Fruit fly (Drosophila melanogaster) whole organism, embryonic: ENCODE data around the gene CG43319.

Experiments used
- Bdp1 ChIP-seq: fragments of 200-800 bp; sonication (Bioruptor generic); optimal IDR thresholded peaks from 3 replicates; lab custom pipeline; 2016; ENCODE audit warnings: missing biosample characterization, missing genetic modification characterization
- Bteb2 ChIP-seq: fragments of 200-800 bp; sonication (Bioruptor generic); optimal IDR thresholded peaks from 2 replicates; lab custom pipeline; 2016; ENCODE audit warnings: missing biosample characterization, missing genetic modification characterization
- CG10274 ChIP-seq: fragments of 200-800 bp; sonication (Bioruptor generic); optimal IDR thresholded peaks from 3 replicates; lab custom pipeline; 2017; ENCODE audit warnings: missing biosample characterization, mild to moderate bottlenecking, missing genetic modification characterization
- CG10321 ChIP-seq: fragments of 200-800 bp; sonication (Bioruptor generic); IDR thresholded peaks from 2 replicates; pipeline ENCODE4 v1.3.6; 2022; ENCODE audit warnings: missing biosample characterization, missing genetic modification characterization
- CG10366 ChIP-seq: fragments of 200-800 bp; sonication (Bioruptor generic); IDR thresholded peaks from 2 replicates; pipeline ENCODE4 v1.3.6; 2022; ENCODE audit warnings: missing biosample characterization, missing genetic modification characterization
- CG10431 ChIP-seq: fragments of 200-800 bp; sonication (Bioruptor generic); optimal IDR thresholded peaks from 3 replicates; lab custom pipeline; 2018; ENCODE audit warnings: missing biosample characterization, mild to moderate bottlenecking, missing genetic modification characterization
- CG10959 ChIP-seq: fragments of 200-800 bp; sonication (Bioruptor generic); IDR thresholded peaks from 2 replicates; pipeline ENCODE4 v1.3.6; 2022; ENCODE audit warnings: missing biosample characterization, missing genetic modification characterization
- CG11723 ChIP-seq: fragments of 200-800 bp; sonication (Bioruptor generic); optimal IDR thresholded peaks from 2 replicates; lab custom pipeline; 2017; ENCODE audit warnings: missing biosample characterization, mild to moderate bottlenecking, missing genetic modification characterization
- CG13424 ChIP-seq: fragments of 200-800 bp; sonication (Bioruptor generic); optimal IDR thresholded peaks from 2 replicates; lab custom pipeline; 2019; ENCODE audit warnings: missing biosample characterization, mild to moderate bottlenecking, missing genetic modification characterization, moderate library complexity
- CG14667 ChIP-seq: fragments of 200-800 bp; sonication (Bioruptor generic); IDR thresholded peaks from 2 replicates; pipeline ENCODE4 v1.3.6; 2022; ENCODE audit warnings: missing biosample characterization, missing genetic modification characterization
- CG15269 ChIP-seq: fragments of 200-800 bp; sonication (Bioruptor generic); optimal IDR thresholded peaks from 2 replicates; lab custom pipeline; 2018; ENCODE audit warnings: missing biosample characterization, mild to moderate bottlenecking, missing genetic modification characterization, moderate library complexity
- CG16815 ChIP-seq: fragments of 200-800 bp; sonication (Bioruptor generic); optimal IDR thresholded peaks from 3 replicates; lab custom pipeline; 2017; ENCODE audit warnings: missing biosample characterization, mild to moderate bottlenecking, missing genetic modification characterization
- CG33213 ChIP-seq: fragments of 200-800 bp; sonication (Bioruptor generic); optimal IDR thresholded peaks from 3 replicates; lab custom pipeline; 2016; ENCODE audit warnings: missing biosample characterization, missing genetic modification characterization
- CG3726 ChIP-seq: fragments of 200-800 bp; sonication (Bioruptor generic); IDR thresholded peaks from 3 replicates; pipeline ENCODE4, ENCODE4 v1.3.6; 2022; ENCODE audit warnings: missing biosample characterization, missing genetic modification characterization
- CG6791 ChIP-seq: fragments of 200-800 bp; sonication (Bioruptor generic); IDR thresholded peaks from 3 replicates; pipeline ENCODE4 v1.3.6; 2022; ENCODE audit warnings: missing biosample characterization, missing genetic modification characterization; ENCODE audit not compliant: partially characterized antibody
- CG7357 ChIP-seq: fragments of 200-800 bp; sonication (Bioruptor generic); IDR thresholded peaks from 3 replicates; pipeline ENCODE4 v1.3.6; 2022; ENCODE audit warnings: missing biosample characterization, missing genetic modification characterization
- CG8359 ChIP-seq: fragments of 200-800 bp; sonication (Bioruptor generic); optimal IDR thresholded peaks from 2 replicates; lab custom pipeline; 2017; ENCODE audit warnings: missing biosample characterization, mild to moderate bottlenecking, missing genetic modification characterization, borderline replicate concordance
- Camta ChIP-seq: fragments of 200-800 bp; sonication (Bioruptor generic); optimal IDR thresholded peaks from 2 replicates; lab custom pipeline; 2016; ENCODE audit warnings: missing biosample characterization, missing genetic modification characterization
- Chrac-16 ChIP-seq: fragments of 200-800 bp; sonication (Bioruptor generic); optimal IDR thresholded peaks from 3 replicates; lab custom pipeline; 2016; ENCODE audit warnings: missing biosample characterization, missing genetic modification characterization
- CkIIα-i1 ChIP-seq: fragments of 200-800 bp; sonication (Bioruptor generic); IDR thresholded peaks from 2 replicates; pipeline ENCODE4 v1.3.6; 2022; ENCODE audit warnings: missing biosample characterization, missing genetic modification characterization
- Dfd ChIP-seq, 2 experiments: fragments of >200 bp; optimal IDR thresholded peaks; 2 replicates each; lab custom pipeline; 2017; ENCODE audit warnings: missing biosample characterization in 2 of 2, missing genetic modification characterization in 2 of 2
- Dll ChIP-seq: fragments of 200-800 bp; sonication (Bioruptor generic); IDR thresholded peaks from 4 replicates; pipeline ENCODE4 v1.3.6; 2022; ENCODE audit warnings: missing biosample characterization, missing genetic modification characterization; ENCODE audit not compliant: partially characterized antibody
- ERR ChIP-seq: fragments of 200-800 bp; sonication (Bioruptor generic); optimal IDR thresholded peaks from 2 replicates; lab custom pipeline; 2016; ENCODE audit warnings: missing biosample characterization, missing genetic modification characterization
- Eip74EF ChIP-seq, 2 experiments: fragments of 200-800 bp in 1 of 2; fragments of >200 bp in 1 of 2; sonication (Bioruptor generic) in 1 of 2; optimal IDR thresholded peaks; 2 replicates each; lab custom pipeline; 2017 to 2019; ENCODE audit warnings: missing biosample characterization in 2 of 2, missing genetic modification characterization in 2 of 2, mild to moderate bottlenecking in 1 of 2, moderate library complexity in 1 of 2
- Ets97D ChIP-seq: fragments of 200-800 bp; sonication (Bioruptor generic); optimal IDR thresholded peaks from 3 replicates; lab custom pipeline; 2016; ENCODE audit warnings: missing biosample characterization, missing genetic modification characterization
- Fer1 ChIP-seq: fragments of 200-800 bp; sonication (Bioruptor generic); optimal IDR thresholded peaks from 2 replicates; lab custom pipeline; 2017; ENCODE audit warnings: missing biosample characterization, mild to moderate bottlenecking, missing genetic modification characterization
- Fer3 ChIP-seq: fragments of 200-800 bp; sonication (Bioruptor generic); optimal IDR thresholded peaks from 2 replicates; lab custom pipeline; 2018; ENCODE audit warnings: missing biosample characterization, mild to moderate bottlenecking, missing genetic modification characterization, moderate library complexity
- HLH54F ChIP-seq: fragments of 200-800 bp; sonication (Bioruptor generic); optimal IDR thresholded peaks from 3 replicates; lab custom pipeline; 2016; ENCODE audit warnings: missing biosample characterization, missing genetic modification characterization
- Mad ChIP-seq: fragments of 200-800 bp; sonication (Bioruptor generic); optimal IDR thresholded peaks from 2 replicates; lab custom pipeline; 2016; ENCODE audit warnings: missing biosample characterization, missing genetic modification characterization
- Mes4 ChIP-seq: fragments of 200-800 bp; sonication (Bioruptor generic); optimal IDR thresholded peaks from 2 replicates; lab custom pipeline; 2016; ENCODE audit warnings: missing biosample characterization, missing genetic modification characterization
- Pdp1 ChIP-seq, 2 experiments: fragments of 200-800 bp; sonication (Bioruptor generic); optimal IDR thresholded peaks; 3 replicates each; lab custom pipeline; 2016; ENCODE audit warnings: missing biosample characterization in 2 of 2, missing genetic modification characterization in 2 of 2, mild to moderate bottlenecking in 1 of 2, moderate library complexity in 1 of 2
- Sin3A ChIP-seq: fragments of >200 bp; optimal IDR thresholded peaks from 2 replicates; lab custom pipeline; 2018
- Usf ChIP-seq: fragments of 200-800 bp; sonication (Bioruptor generic); optimal IDR thresholded peaks from 2 replicates; lab custom pipeline; 2017; ENCODE audit warnings: missing genotype, missing biosample characterization, missing genetic modification characterization
- Xbp1 ChIP-seq: fragments of 200-800 bp; sonication (Bioruptor generic); optimal IDR thresholded peaks from 3 replicates; lab custom pipeline; 2016; ENCODE audit warnings: missing biosample characterization, mild to moderate bottlenecking, missing genetic modification characterization
- ac ChIP-seq: fragments of 200-800 bp; sonication (Bioruptor generic); optimal IDR thresholded peaks from 3 replicates; lab custom pipeline; 2017; ENCODE audit warnings: missing biosample characterization, mild to moderate bottlenecking, missing genetic modification characterization
- bigmax ChIP-seq: fragments of 200-800 bp; sonication (Bioruptor generic); optimal IDR thresholded peaks from 2 replicates; lab custom pipeline; 2018; ENCODE audit warnings: missing biosample characterization, mild to moderate bottlenecking, missing genetic modification characterization
- dan ChIP-seq: fragments of 200-800 bp; sonication (Bioruptor generic); IDR thresholded peaks from 2 replicates; pipeline ENCODE4 v1.3.6; 2022; ENCODE audit warnings: missing biosample characterization, missing genetic modification characterization
- dimm ChIP-seq: fragments of 200-800 bp; sonication (Bioruptor generic); IDR thresholded peaks from 2 replicates; pipeline ENCODE4 v1.3.6; 2022; ENCODE audit warnings: missing biosample characterization, missing genetic modification characterization
- fd102C ChIP-seq: fragments of 200-800 bp; sonication (Bioruptor generic); optimal IDR thresholded peaks from 2 replicates; lab custom pipeline; 2018; ENCODE audit warnings: missing biosample characterization, mild to moderate bottlenecking, missing genetic modification characterization, moderate library complexity
- hkb ChIP-seq, 2 experiments: fragments of 200-800 bp in 1 of 2; fragments of >200 bp in 1 of 2; sonication (Bioruptor generic) in 1 of 2; IDR thresholded peaks in 1 of 2; optimal IDR thresholded peaks in 1 of 2; 2 replicates each; pipeline versions ENCODE4 v1.3.6 to Lab custom; 2017 to 2022; ENCODE audit warnings: missing biosample characterization in 1 of 2, missing genetic modification characterization in 1 of 2
- jing ChIP-seq: fragments of 200-800 bp; sonication (Bioruptor generic); optimal IDR thresholded peaks from 2 replicates; lab custom pipeline; 2018; ENCODE audit warnings: missing biosample characterization, mild to moderate bottlenecking, missing genetic modification characterization
- mirr ChIP-seq: fragments of 200-800 bp; sonication (Bioruptor generic); optimal IDR thresholded peaks from 3 replicates; lab custom pipeline; 2018; ENCODE audit warnings: missing biosample characterization, mild to moderate bottlenecking, missing genetic modification characterization
- oc ChIP-seq: fragments of 200-800 bp; sonication (Bioruptor generic); optimal IDR thresholded peaks from 2 replicates; lab custom pipeline; 2018; ENCODE audit warnings: missing biosample characterization, mild to moderate bottlenecking, missing genetic modification characterization, moderate library complexity
- pfk ChIP-seq: fragments of 200-800 bp; sonication (Bioruptor generic); optimal IDR thresholded peaks from 2 replicates; lab custom pipeline; 2018; ENCODE audit warnings: missing biosample characterization, mild to moderate bottlenecking, missing genetic modification characterization, moderate library complexity
- pho ChIP-seq: fragments of 200-800 bp; sonication (Bioruptor generic); optimal IDR thresholded peaks from 2 replicates; lab custom pipeline; 2016; ENCODE audit warnings: missing biosample characterization, missing genetic modification characterization
- pum ChIP-seq: fragments of 200-800 bp; sonication (Bioruptor generic); optimal IDR thresholded peaks from 2 replicates; lab custom pipeline; 2016; ENCODE audit warnings: missing biosample characterization, missing genetic modification characterization
- repo ChIP-seq: fragments of 200-800 bp; sonication (Bioruptor generic); optimal IDR thresholded peaks from 2 replicates; lab custom pipeline; 2016; ENCODE audit warnings: missing biosample characterization, missing genetic modification characterization
- seq ChIP-seq: fragments of 200-800 bp; sonication (Bioruptor generic); IDR thresholded peaks from 2 replicates; pipeline ENCODE4 v1.3.6; 2022; ENCODE audit warnings: missing biosample characterization, missing genetic modification characterization
- yki ChIP-seq: fragments of >200 bp; optimal IDR thresholded peaks from 3 replicates; lab custom pipeline; 2018
- zfh2 ChIP-seq: fragments of 200-800 bp; sonication (Bioruptor generic); optimal IDR thresholded peaks from 2 replicates; lab custom pipeline; 2016; ENCODE audit warnings: missing biosample characterization, missing genetic modification characterization

Gene CG43319

dm6 chr3R:27706581-27707181 is 12.6 kb downstream of the CG43319 start, which contains the start of the genes CROT and CG12877 (continued):
- TF ChIP-seq ac (no peak), CG10431 (GFP tag; lab: Kevin White, UChicago) (no peak), bigmax (GFP tag; lab: Kevin White, UChicago) (peak; percentile 92), Mad (peak; percentile 55), Usf (GFP tag; lab: Kevin White, UChicago) (peak; percentile 74), Fer1 (peak; percentile 62), Ets97D (peak; percentile 4), HLH54F (peak; percentile 71), CG11723 (GFP tag; lab: Kevin White, UChicago) (peak; percentile 53), Sin3A (peak; percentile 26), jing (GFP tag; lab: Kevin White, UChicago) (peak; percentile 56), CG10321 (GFP tag; lab: Robert Waterston, UW) (peak; percentile 74), yki (lab: Kevin White, UChicago) (no peak), CG33213 (GFP tag; lab: Kevin White, UChicago) (no peak), pum (peak; percentile 18), CG3726 (GFP tag; lab: Robert Waterston, UW) (peak; percentile 23; the same call in 1 of the 3 replicates), seq (GFP tag; lab: Robert Waterston, UW) (0 out of 2 replicates have a peak, but pooled peaks have one; percentile 6), CG13424 (tag; lab: Kevin White, UChicago) (peak; percentile 91), pfk (GFP tag; lab: Kevin White, UChicago) (no peak), Bdp1 (peak; percentile 53), Chrac-16 (GFP tag; lab: Kevin White, UChicago) (peak; percentile 77), Eip74EF (GFP tag; optimal IDR thresholded peaks at IDR 0.05; lab: Kevin White, UChicago) (no peak), Mes4 (no peak), oc (tag; lab: Kevin White, UChicago) (peak; percentile 41), Bteb2 (GFP tag; lab: Kevin White, UChicago) (peak; percentile 36), Camta (GFP tag; lab: Kevin White, UChicago) (peak; percentile 26), CG10959 (peak; percentile 33; the same call in 1 of the 2 replicates), Dll (peak; percentile 37; the same call in 2 of the 4 replicates), fd102C (GFP tag; lab: Kevin White, UChicago) (no peak), repo (GFP tag; lab: Kevin White, UChicago) (no peak), Dfd (GFP tag; optimal IDR thresholded peaks at IDR 0.05; lab: Kevin White, UChicago) (no peak), hkb (optimal IDR thresholded peaks at IDR 0.05; lab: Kevin White, UChicago) (no peak), hkb (GFP tag; IDR thresholded peaks at IDR 0.05; lab: Robert Waterston, UW) (peak; percentile 72), pho (GFP tag; lab: Kevin White, UChicago) (peak; percentile 50), CG6791 (GFP tag; lab: Robert Waterston, UW) (no peak), Pdp1 (GFP tag; optimal IDR thresholded peaks at IDR 0.05; lab: Kevin White, UChicago) (peak in 1 of 2 experiments; percentile 55), dan (GFP tag; lab: Robert Waterston, UW) (no peak), Xbp1 (peak; percentile 86), CG16815 (GFP tag; lab: Kevin White, UChicago) (peak; percentile 73), CG10366 (GFP tag; lab: Robert Waterston, UW) (peak; percentile 76), CkIIα-i1 (GFP tag; lab: Robert Waterston, UW) (no peak), CG7357 (GFP tag; lab: Robert Waterston, UW) (peak; percentile 57), zfh2 (GFP tag; lab: Kevin White, UChicago) (peak; percentile 72), Fer3 (tag; lab: Kevin White, UChicago) (peak; percentile 63), mirr (GFP tag; lab: Kevin White, UChicago) (peak; percentile 11), CG15269 (tag; lab: Kevin White, UChicago) (peak; percentile 78), CG14667 (GFP tag; lab: Robert Waterston, UW) (peak; percentile 36; the same call in 1 of the 2 replicates), ERR (GFP tag; lab: Kevin White, UChicago) (no peak), dimm (GFP tag; lab: Robert Waterston, UW) (peak; percentile 29; the same call in 1 of the 2 replicates), CG10274 (GFP tag; lab: Kevin White, UChicago) (peak; percentile 49), CG8359 (GFP tag; lab: Kevin White, UChicago) (peak; percentile 40)
